Worm (Caenorhabditis elegans) whole organism, mixed stage, embryonic: ENCODE data around the gene mrps-17.
A peak's percentile ranks its signal among the peaks of the same experiment; 100 is the strongest.

Source experiments
- M03D4.4 ChIP-seq: sonication (generic microtip); optimal IDR thresholded peaks from 2 replicates; lab custom pipeline; 2017; ENCODE audit warnings: mild to moderate bottlenecking, missing genetic modification characterization, missing compliant biosample characterization
- bed-3 ChIP-seq: fragments of 200-800 bp; sonication (Bioruptor generic); optimal IDR thresholded peaks from 3 replicates; lab custom pipeline; 2018; ENCODE audit warnings: mild to moderate bottlenecking, missing genetic modification characterization, moderate library complexity, missing compliant biosample characterization
- ceh-39 ChIP-seq: fragments of 150-350 bp; optimal IDR thresholded peaks from 2 replicates; lab custom pipeline; 2014; ENCODE audit warnings: missing biosample characterization, missing genetic modification characterization
- ceh-43 ChIP-seq: fragments of 200-800 bp; sonication (Bioruptor generic); optimal IDR thresholded peaks from 2 replicates; lab custom pipeline; 2018; ENCODE audit warnings: mild to moderate bottlenecking, missing genetic modification characterization, moderate library complexity, missing compliant biosample characterization
- ceh-83 ChIP-seq: fragments of 200-800 bp; sonication (Bioruptor generic); optimal IDR thresholded peaks from 2 replicates; lab custom pipeline; 2018; ENCODE audit warnings: mild to moderate bottlenecking, missing genetic modification characterization, missing compliant biosample characterization
- ces-1 ChIP-seq: fragments of 150-350 bp; optimal IDR thresholded peaks from 2 replicates; lab custom pipeline; 2014; ENCODE audit warnings: missing biosample characterization, missing genetic modification reagents, missing genetic modification characterization
- cnd-1 ChIP-seq: fragments of 200-800 bp; sonication (Bioruptor generic); optimal IDR thresholded peaks from 2 replicates; lab custom pipeline; 2018; ENCODE audit warnings: mild to moderate bottlenecking, missing genetic modification characterization, missing compliant biosample characterization
- drap-1 ChIP-seq: fragments of 200-800 bp; sonication (Bioruptor generic); optimal IDR thresholded peaks from 3 replicates; lab custom pipeline; 2018; ENCODE audit warnings: mild to moderate bottlenecking, missing genetic modification characterization, missing compliant biosample characterization
- elt-1 ChIP-seq: sonication (generic microtip); optimal IDR thresholded peaks from 2 replicates; lab custom pipeline; 2017; ENCODE audit warnings: missing genetic modification characterization, mild to moderate bottlenecking, missing compliant biosample characterization, antibody characterized with exemption, moderate library complexity, borderline replicate concordance; ENCODE audit not compliant: insufficient read depth
- elt-3 ChIP-seq: fragments of 150-350 bp; optimal IDR thresholded peaks from 2 replicates; lab custom pipeline; 2014; ENCODE audit warnings: missing biosample characterization, missing genetic modification characterization
- flh-1 ChIP-seq: fragments of 200-800 bp; sonication (Bioruptor generic); optimal IDR thresholded peaks from 2 replicates; lab custom pipeline; 2018; ENCODE audit warnings: mild to moderate bottlenecking, missing genetic modification characterization, moderate library complexity, missing compliant biosample characterization
- ham-2 ChIP-seq: fragments of 200-800 bp; sonication (Bioruptor generic); optimal IDR thresholded peaks from 2 replicates; lab custom pipeline; 2018; ENCODE audit warnings: mild to moderate bottlenecking, missing genetic modification characterization, missing compliant biosample characterization
- hlh-1 ChIP-seq: fragments of 150-350 bp; optimal IDR thresholded peaks from 2 replicates; lab custom pipeline; 2014; ENCODE audit warnings: missing biosample characterization, missing genetic modification reagents, missing genetic modification characterization
- lin-13 ChIP-seq: fragments of 150-350 bp; optimal IDR thresholded peaks from 2 replicates; lab custom pipeline; 2014; ENCODE audit warnings: missing biosample characterization, missing genetic modification characterization
- lin-32 ChIP-seq: fragments of 200-800 bp; sonication (Bioruptor generic); optimal IDR thresholded peaks from 2 replicates; lab custom pipeline; 2018; ENCODE audit warnings: mild to moderate bottlenecking, missing genetic modification characterization, missing compliant biosample characterization
- lsy-2 ChIP-seq: fragments of 150-350 bp; optimal IDR thresholded peaks from 2 replicates; lab custom pipeline; 2014; ENCODE audit warnings: missing biosample characterization, missing genetic modification characterization
- mab-5 ChIP-seq: fragments of 150-350 bp; optimal IDR thresholded peaks from 2 replicates; lab custom pipeline; 2014; ENCODE audit warnings: missing biosample characterization, missing genetic modification characterization
- mep-1 ChIP-seq: fragments of 150-350 bp; optimal IDR thresholded peaks from 2 replicates; lab custom pipeline; 2017; ENCODE audit warnings: missing biosample characterization, missing genetic modification reagents, missing genetic modification characterization, inconsistent platforms
- mls-2 ChIP-seq: sonication (generic microtip); optimal IDR thresholded peaks from 2 replicates; lab custom pipeline; 2016; ENCODE audit warnings: mild to moderate bottlenecking, missing genetic modification characterization, moderate library complexity, missing compliant biosample characterization
- nhr-12 ChIP-seq: fragments of 150-350 bp; optimal IDR thresholded peaks from 2 replicates; lab custom pipeline; 2014; ENCODE audit warnings: missing biosample characterization, missing genetic modification characterization
- nhr-2 ChIP-seq: fragments of 150-350 bp; optimal IDR thresholded peaks from 2 replicates; lab custom pipeline; 2014; ENCODE audit warnings: missing biosample characterization, missing genetic modification characterization
- nhr-237 ChIP-seq: fragments of 150-350 bp; optimal IDR thresholded peaks from 2 replicates; lab custom pipeline; 2014; ENCODE audit warnings: missing biosample characterization, missing genetic modification characterization
- nhr-28 ChIP-seq: fragments of 150-350 bp; optimal IDR thresholded peaks from 2 replicates; lab custom pipeline; 2014; ENCODE audit warnings: missing biosample characterization, missing genetic modification characterization
- nhr-76 ChIP-seq: sonication (generic microtip); optimal IDR thresholded peaks from 2 replicates; lab custom pipeline; 2017; ENCODE audit warnings: missing biosample characterization, missing genetic modification characterization
- pha-4 ChIP-seq: fragments of 150-350 bp; optimal IDR thresholded peaks from 2 replicates; lab custom pipeline; 2018; ENCODE audit warnings: missing biosample characterization, missing genetic modification reagents, missing genetic modification characterization
- sem-2 ChIP-seq: fragments of 200-800 bp; sonication (Bioruptor generic); optimal IDR thresholded peaks from 2 replicates; lab custom pipeline; 2018; ENCODE audit warnings: mild to moderate bottlenecking, missing genetic modification characterization, missing compliant biosample characterization
- sptf-1 ChIP-seq: sonication (generic microtip); optimal IDR thresholded peaks from 2 replicates; lab custom pipeline; 2017; ENCODE audit warnings: mild to moderate bottlenecking, missing genetic modification characterization, moderate library complexity, missing compliant biosample characterization
- tbx-8 ChIP-seq: fragments of 200-800 bp; sonication (Bioruptor generic); optimal IDR thresholded peaks from 2 replicates; lab custom pipeline; 2018; ENCODE audit warnings: mild to moderate bottlenecking, missing genetic modification characterization, moderate library complexity, missing compliant biosample characterization
- unc-120 ChIP-seq: sonication (generic microtip); optimal IDR thresholded peaks from 2 replicates; lab custom pipeline; 2017; ENCODE audit warnings: missing genetic modification characterization, missing compliant biosample characterization; ENCODE audit not compliant: poor library complexity, severe bottlenecking
- unc-39 ChIP-seq: fragments of 150-350 bp; optimal IDR thresholded peaks from 2 replicates; lab custom pipeline; 2014; ENCODE audit warnings: missing biosample characterization, missing genetic modification characterization
- unc-62 ChIP-seq: fragments of 150-350 bp; optimal IDR thresholded peaks from 2 replicates; lab custom pipeline; 2014; ENCODE audit warnings: missing biosample characterization, missing genetic modification reagents, missing genetic modification characterization
- zip-8 ChIP-seq: fragments of 150-350 bp; optimal IDR thresholded peaks from 2 replicates; lab custom pipeline; 2014; ENCODE audit warnings: missing biosample characterization, missing genetic modification characterization

mrps-17 gene

DNA sequence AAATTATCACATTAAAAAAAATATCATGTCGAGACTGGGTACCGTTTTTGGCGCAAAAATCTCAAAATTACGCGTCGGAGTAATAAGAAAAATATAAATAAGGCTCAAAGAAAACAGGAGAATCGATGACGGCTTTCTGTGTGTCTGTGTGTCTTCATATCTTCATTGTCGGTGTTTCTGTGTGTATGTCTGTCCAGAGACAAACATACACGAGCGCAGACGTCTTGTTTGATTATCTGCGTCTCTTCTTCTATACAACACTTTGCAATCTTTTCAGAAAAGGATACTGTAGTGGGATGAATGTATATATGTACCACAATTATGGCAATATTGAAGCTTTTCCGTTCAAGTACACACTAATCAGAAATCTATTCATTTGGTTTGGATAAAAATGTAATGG, 12.7 kb upstream of the mrps-17 start, which contains the start of gene C05D11.13:
Gene C05D11.13, minus strand, starts transcription at position 252 of the 400 bp plus-strand sequence.
- no peak for TF ChIP-seq drap-1
- TF ChIP-seq pha-4 (tag; lab: Kevin White, UChicago): peak; percentile 68
- TF ChIP-seq nhr-28 (tag; lab: Kevin White, UChicago): no peak
- TF ChIP-seq lin-13: no peak
- TF ChIP-seq bed-3 (GFP tag; lab: Kevin White, UChicago): no peak
- TF ChIP-seq ceh-83: no peak
- peak; percentile 10 for TF ChIP-seq ham-2 (GFP tag; lab: Kevin White, UChicago)
- no peak for TF ChIP-seq nhr-12 (tag; lab: Kevin White, UChicago)
- no peak for TF ChIP-seq elt-3
- no peak for TF ChIP-seq flh-1 (GFP tag; lab: Kevin White, UChicago)
- no peak for TF ChIP-seq elt-1 (tag; lab: Kevin White, UChicago)
- peak; percentile 17 for TF ChIP-seq M03D4.4
- no peak for TF ChIP-seq mep-1 (tag; lab: Kevin White, UChicago)
- TF ChIP-seq sem-2 (GFP tag; lab: Kevin White, UChicago): no peak
- TF ChIP-seq mls-2: peak; percentile 3
- TF ChIP-seq unc-120 (tag; lab: Kevin White, UChicago): peak; percentile 37
- TF ChIP-seq nhr-76: no peak
- no peak for TF ChIP-seq ceh-43 (GFP tag; lab: Kevin White, UChicago)
- TF ChIP-seq lsy-2 (tag; lab: Kevin White, UChicago): peak; percentile 43

DNA sequence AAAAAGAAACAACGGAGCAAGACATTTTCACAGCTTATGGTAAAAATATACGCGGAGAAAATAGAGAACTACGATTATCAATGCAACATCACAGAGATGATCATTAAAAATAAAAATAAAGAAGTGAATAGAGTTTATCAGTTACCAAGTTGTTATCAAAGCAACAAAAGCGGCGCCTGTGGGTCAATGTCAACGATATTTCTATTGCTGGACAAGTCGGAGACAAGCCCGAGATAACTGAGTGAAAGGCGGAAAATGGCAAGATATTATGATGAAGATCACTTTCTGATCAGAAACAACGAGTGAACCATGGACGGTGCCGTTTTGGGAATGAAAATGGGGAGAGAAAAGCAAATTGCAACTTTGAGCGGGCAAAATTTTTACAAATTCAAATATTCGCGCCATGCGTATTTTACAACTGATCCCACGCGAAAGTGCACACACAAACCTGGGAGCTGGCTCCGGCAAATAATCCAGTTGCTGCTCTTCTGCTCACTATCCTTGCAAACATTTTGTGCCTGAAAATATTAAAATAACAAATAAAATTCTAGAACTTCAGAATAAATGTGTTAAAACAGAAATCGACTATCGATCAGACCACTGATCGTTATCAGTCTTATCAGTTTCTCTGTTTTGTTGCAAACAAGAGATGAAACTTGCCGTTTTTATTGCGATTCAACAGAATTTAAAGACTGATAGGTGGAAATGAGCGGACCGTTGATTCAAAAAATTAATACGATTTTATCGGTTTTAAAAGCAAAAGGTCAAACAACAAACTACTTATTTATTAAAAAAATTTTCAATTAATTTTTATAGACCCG, 10.9 kb upstream of the mrps-17 start, which contains the start of gene mel-32:
Gene mel-32, minus strand, starts transcription at position 696 of the 821 bp plus-strand sequence.
- TF ChIP-seq ham-2 (GFP tag; lab: Kevin White, UChicago) (no peak), cnd-1 (tag; lab: Kevin White, UChicago) (no peak), ceh-83 (no peak), ces-1 (GFP tag; lab: Kevin White, UChicago) (no peak), zip-8 (tag; lab: Kevin White, UChicago) (no peak), sptf-1 (tag; lab: Kevin White, UChicago) (no peak)

DNA sequence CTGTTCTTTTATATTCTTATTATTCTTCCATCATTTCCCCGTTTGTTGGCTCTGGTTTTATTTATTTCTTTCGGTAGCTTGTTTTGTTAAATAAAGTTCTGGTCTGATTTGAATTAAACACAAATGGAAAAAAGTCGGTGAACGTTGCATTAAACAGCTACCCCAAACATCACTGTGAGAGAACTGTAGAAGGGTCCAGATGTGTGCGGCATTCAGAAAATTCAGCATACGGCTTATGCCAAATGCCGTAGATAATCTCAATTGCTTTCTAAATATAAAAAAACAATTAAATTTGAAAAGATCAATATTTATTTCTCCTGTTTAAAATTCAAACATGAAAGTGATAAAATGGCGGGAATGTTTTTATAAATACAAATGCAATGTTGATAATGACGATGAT, 8.3 kb upstream of the mrps-17 start:
- TF ChIP-seq lin-13: no peak
- no peak for TF ChIP-seq drap-1
- TF ChIP-seq unc-62 (GFP tag; lab: Kevin White, UChicago): no peak
- no peak for TF ChIP-seq flh-1 (GFP tag; lab: Kevin White, UChicago)
- no peak for TF ChIP-seq unc-39 (tag; lab: Kevin White, UChicago)
- no peak for TF ChIP-seq zip-8 (tag; lab: Kevin White, UChicago)
- no peak for TF ChIP-seq nhr-2
- no peak for TF ChIP-seq sptf-1 (tag; lab: Kevin White, UChicago)
- no peak for TF ChIP-seq nhr-76
- no peak for TF ChIP-seq lsy-2 (tag; lab: Kevin White, UChicago)
- no peak for TF ChIP-seq tbx-8 (GFP tag; lab: Kevin White, UChicago)
- TF ChIP-seq nhr-12 (tag; lab: Kevin White, UChicago): no peak
- no peak for TF ChIP-seq hlh-1 (tag; lab: Kevin White, UChicago)
- TF ChIP-seq ceh-39 (tag; lab: Kevin White, UChicago): no peak
- no peak for TF ChIP-seq nhr-237

DNA sequence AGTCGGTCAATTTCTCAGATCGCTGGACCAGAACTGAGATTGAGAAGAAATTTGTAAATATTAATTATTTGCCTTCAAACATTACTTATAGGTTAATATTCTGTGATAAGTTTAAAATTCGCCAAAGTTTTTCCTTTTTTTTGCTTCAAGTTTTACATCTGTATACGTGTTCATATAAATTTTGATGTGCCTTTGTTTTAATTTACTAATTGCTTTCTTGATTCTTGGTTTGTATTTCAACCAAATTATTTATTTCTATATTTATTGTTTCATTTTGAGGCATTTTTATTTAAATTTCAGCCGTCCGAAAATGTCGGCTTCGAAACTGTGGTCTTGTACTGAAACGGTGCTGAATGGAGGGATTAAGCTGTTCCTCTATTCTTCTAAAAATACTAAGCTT, 4.7 kb upstream of the mrps-17 start, which contains the start of gene C05D11.1:
Gene C05D11.1, plus strand, starts transcription at position 301 of the 400 bp plus-strand sequence.
- TF ChIP-seq unc-39 (tag; lab: Kevin White, UChicago): no peak

DNA sequence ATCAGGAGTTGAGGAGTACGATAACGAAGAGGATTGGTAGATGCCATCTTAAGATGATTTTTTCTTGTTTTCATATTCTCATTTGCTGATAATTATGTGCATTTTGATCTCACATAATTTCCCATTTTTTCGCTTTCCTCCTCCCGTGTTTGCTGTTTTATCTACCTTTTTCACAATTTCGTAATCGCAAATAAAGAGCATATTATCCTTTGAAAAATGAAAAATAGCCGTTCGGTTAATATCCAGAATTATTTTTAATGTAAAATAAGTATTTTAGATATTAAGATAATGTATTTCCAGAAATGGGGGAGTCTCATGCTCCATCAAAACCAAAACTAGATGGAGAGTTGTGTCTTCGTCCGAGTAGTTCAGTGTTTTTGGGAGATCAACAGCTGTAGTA, 1.3 kb upstream of the mrps-17 start, which contains the start of gene vps-16:
Gene vps-16, plus strand, starts transcription at position 301 of the 400 bp plus-strand sequence.
- TF ChIP-seq zip-8 (tag; lab: Kevin White, UChicago): no peak
- no peak for TF ChIP-seq mab-5 (tag; lab: Kevin White, UChicago)
- no peak for TF ChIP-seq pha-4 (tag; lab: Kevin White, UChicago)
- no peak for TF ChIP-seq mls-2
- no peak for TF ChIP-seq sem-2 (GFP tag; lab: Kevin White, UChicago)
- TF ChIP-seq lin-32: no peak
- no peak for TF ChIP-seq hlh-1 (tag; lab: Kevin White, UChicago)
- TF ChIP-seq nhr-2: no peak
